Fruit fly (Drosophila melanogaster) whole organism, embryonic: ENCODE data around the gene CG17359.
A peak's percentile ranks its signal among the peaks of the same experiment; 100 is the strongest.

Experiments used
- CG11085 ChIP-seq: fragments of 200-800 bp; sonication (Bioruptor generic); IDR thresholded peaks from 2 replicates; pipeline ENCODE4 v1.3.6; 2022; ENCODE audit warnings: missing biosample characterization, missing genetic modification characterization
- CG30020 ChIP-seq: fragments of 200-800 bp; optimal IDR thresholded peaks from 2 replicates; lab custom pipeline; 2019; ENCODE audit warnings: missing biosample characterization, mild to moderate bottlenecking, missing genetic modification characterization, moderate library complexity
- CG3163 ChIP-seq: fragments of 200-800 bp; sonication (Bioruptor generic); optimal IDR thresholded peaks from 3 replicates; lab custom pipeline; 2016; ENCODE audit warnings: missing biosample characterization, missing genetic modification characterization
- CG34422 ChIP-seq: fragments of 200-800 bp; sonication (Bioruptor generic); IDR thresholded peaks from 3 replicates; pipeline ENCODE4 v1.3.6; 2022; ENCODE audit warnings: missing biosample characterization, missing genetic modification characterization
- CG9876 ChIP-seq: fragments of 200-800 bp; sonication (Bioruptor generic); optimal IDR thresholded peaks from 2 replicates; lab custom pipeline; 2016; ENCODE audit warnings: missing biosample characterization, missing genetic modification characterization
- Dp ChIP-seq: fragments of 200-800 bp; sonication (Bioruptor generic); optimal IDR thresholded peaks from 2 replicates; lab custom pipeline; 2018; ENCODE audit warnings: missing biosample characterization, mild to moderate bottlenecking, missing genetic modification characterization, moderate library complexity
- MTF-1 ChIP-seq: fragments of 200-800 bp; sonication (Bioruptor generic); optimal IDR thresholded peaks from 2 replicates; lab custom pipeline; 2018; ENCODE audit warnings: missing biosample characterization, mild to moderate bottlenecking, missing genetic modification characterization, borderline replicate concordance
- Opbp ChIP-seq: fragments of 200-800 bp; sonication (Bioruptor generic); IDR thresholded peaks from 3 replicates; pipeline ENCODE4 v1.3.6; 2022; ENCODE audit warnings: missing biosample characterization, missing genetic modification characterization; ENCODE audit not compliant: partially characterized antibody
- gce ChIP-seq: fragments of 200-800 bp; sonication (Bioruptor generic); IDR thresholded peaks from 3 replicates; pipeline ENCODE4 v1.3.6; 2022; ENCODE audit warnings: missing biosample characterization, missing genetic modification characterization
- knrl ChIP-seq: fragments of 200-800 bp; sonication (Bioruptor generic); IDR thresholded peaks from 3 replicates; pipeline ENCODE4 v1.3.6; 2022; ENCODE audit warnings: missing biosample characterization, missing genetic modification characterization; ENCODE audit not compliant: partially characterized antibody
- tx ChIP-seq: fragments of 200-800 bp; sonication (Bioruptor generic); optimal IDR thresholded peaks from 2 replicates; lab custom pipeline; 2016; ENCODE audit warnings: missing biosample characterization, missing genetic modification characterization
- usp ChIP-seq: fragments of >200 bp; optimal IDR thresholded peaks from 2 replicates; lab custom pipeline; 2017; ENCODE audit warnings: missing biosample characterization, missing genetic modification characterization

dm6 chr3L:14006704-14007126 is 7.7 kb upstream of the CG17359 start:
- TF ChIP-seq Opbp (GFP tag; lab: Robert Waterston, UW) (peak; percentile 19; the same call in 1 of the 3 replicates), Dp (peak; percentile 14), CG34422 (GFP tag; lab: Robert Waterston, UW) (0 out of 3 replicates have a peak, but pooled peaks have one; percentile 45), CG11085 (no peak), MTF-1 (GFP tag; lab: Kevin White, UChicago) (no peak), usp (no peak), CG9876 (GFP tag; lab: Kevin White, UChicago) (no peak), gce (GFP tag; lab: Robert Waterston, UW) (no peak), CG3163 (GFP tag; lab: Kevin White, UChicago) (no peak), CG30020 (tag; lab: Kevin White, UChicago) (no peak), knrl (GFP tag; lab: Robert Waterston, UW) (no peak), tx (GFP tag; lab: Kevin White, UChicago) (no peak)
